Fruit fly (Drosophila melanogaster) whole organism, embryonic: ENCODE results near the gene CCDC53.

Experiments
- Ada2b ChIP-seq: fragments of 200-800 bp; sonication (Bioruptor generic); IDR thresholded peaks from 2 replicates; pipeline ENCODE4 v1.3.6; 2022; ENCODE audit warnings: missing biosample characterization, missing genetic modification characterization
- Atf3 ChIP-seq: fragments of 200-800 bp; sonication (Bioruptor generic); optimal IDR thresholded peaks from 3 replicates; lab custom pipeline; 2016; ENCODE audit warnings: missing biosample characterization, missing genetic modification characterization
- B-H2 ChIP-seq: fragments of 200-800 bp; sonication (Bioruptor generic); optimal IDR thresholded peaks from 2 replicates; lab custom pipeline; 2018; ENCODE audit warnings: missing biosample characterization, mild to moderate bottlenecking, missing genetic modification characterization
- C15 ChIP-seq: fragments of 200-800 bp; sonication (Bioruptor generic); IDR thresholded peaks from 3 replicates; pipeline ENCODE4 v1.3.6; 2022; ENCODE audit warnings: missing biosample characterization, missing genetic modification characterization
- CG10431 ChIP-seq: fragments of 200-800 bp; sonication (Bioruptor generic); optimal IDR thresholded peaks from 3 replicates; lab custom pipeline; 2018; ENCODE audit warnings: missing biosample characterization, mild to moderate bottlenecking, missing genetic modification characterization
- CG11695 ChIP-seq: fragments of 200-800 bp; sonication (Bioruptor generic); IDR thresholded peaks from 3 replicates; pipeline ENCODE4 v1.3.6; 2022; ENCODE audit warnings: missing biosample characterization, missing genetic modification characterization
- CG11696 ChIP-seq: fragments of 200-800 bp; sonication (Bioruptor generic); IDR thresholded peaks from 2 replicates; pipeline ENCODE4 v1.3.6; 2022; ENCODE audit warnings: missing biosample characterization, missing genetic modification characterization
- CG12659 ChIP-seq: fragments of 200-800 bp; sonication (Bioruptor generic); optimal IDR thresholded peaks from 3 replicates; lab custom pipeline; 2017; ENCODE audit warnings: mild to moderate bottlenecking, missing biosample characterization, missing genetic modification reagents, missing genetic modification characterization
- CG13775 ChIP-seq: fragments of 200-800 bp; sonication (Bioruptor generic); optimal IDR thresholded peaks from 3 replicates; lab custom pipeline; 2017; ENCODE audit warnings: missing biosample characterization, mild to moderate bottlenecking, missing genetic modification characterization
- CG17359 ChIP-seq: fragments of 200-800 bp; sonication (Bioruptor generic); optimal IDR thresholded peaks from 3 replicates; lab custom pipeline; 2018; ENCODE audit warnings: missing biosample characterization, mild to moderate bottlenecking, missing genetic modification characterization, moderate library complexity
- CG17612 ChIP-seq: fragments of 200-800 bp; sonication (Bioruptor generic); IDR thresholded peaks from 2 replicates; pipeline ENCODE4 v1.3.6; 2022; ENCODE audit warnings: missing biosample characterization, missing genetic modification characterization
- CG1792 ChIP-seq: fragments of 200-800 bp; sonication (Bioruptor generic); optimal IDR thresholded peaks from 2 replicates; lab custom pipeline; 2016; ENCODE audit warnings: missing biosample characterization, missing genetic modification characterization
- CG18764 ChIP-seq: fragments of 200-800 bp; sonication (Bioruptor generic); optimal IDR thresholded peaks from 3 replicates; lab custom pipeline; 2016; ENCODE audit warnings: missing biosample characterization, missing genetic modification characterization
- CG2120 ChIP-seq: fragments of 200-800 bp; sonication (Bioruptor generic); optimal IDR thresholded peaks from 3 replicates; lab custom pipeline; 2016; ENCODE audit warnings: missing biosample characterization, missing genetic modification characterization
- CG31441 ChIP-seq: fragments of 200-800 bp; sonication (Bioruptor generic); IDR thresholded peaks from 2 replicates; pipeline ENCODE4 v1.3.6; 2022; ENCODE audit warnings: missing biosample characterization, missing genetic modification characterization
- CG3407 ChIP-seq: fragments of 200-800 bp; sonication (Bioruptor generic); optimal IDR thresholded peaks from 2 replicates; lab custom pipeline; 2018; ENCODE audit warnings: missing biosample characterization, mild to moderate bottlenecking, missing genetic modification characterization
- CG3838 ChIP-seq: fragments of 200-800 bp; sonication (Bioruptor generic); optimal IDR thresholded peaks from 3 replicates; lab custom pipeline; 2016; ENCODE audit warnings: missing biosample characterization, missing genetic modification characterization
- CG4424 ChIP-seq: fragments of 200-800 bp; sonication (Bioruptor generic); optimal IDR thresholded peaks from 3 replicates; lab custom pipeline; 2016; ENCODE audit warnings: missing biosample characterization, missing genetic modification characterization
- CG4617 ChIP-seq: fragments of 200-800 bp; sonication (Bioruptor generic); optimal IDR thresholded peaks from 3 replicates; lab custom pipeline; 2016; ENCODE audit warnings: missing biosample characterization, missing genetic modification characterization, borderline replicate concordance
- CG6791 ChIP-seq: fragments of 200-800 bp; sonication (Bioruptor generic); IDR thresholded peaks from 3 replicates; pipeline ENCODE4 v1.3.6; 2022; ENCODE audit warnings: missing biosample characterization, missing genetic modification characterization; ENCODE audit not compliant: partially characterized antibody
- CG6813 ChIP-seq: fragments of 200-800 bp; sonication (Bioruptor generic); optimal IDR thresholded peaks from 2 replicates; lab custom pipeline; 2017; ENCODE audit warnings: missing biosample characterization, missing genetic modification characterization, mild to moderate bottlenecking, moderate library complexity, missing genetic modification reagents
- CG7963 ChIP-seq: fragments of 200-800 bp; sonication (Bioruptor generic); IDR thresholded peaks from 3 replicates; pipeline ENCODE4 v1.3.6; 2022; ENCODE audit warnings: missing biosample characterization, missing genetic modification characterization; ENCODE audit not compliant: partially characterized antibody
- CG8089 ChIP-seq: fragments of 200-800 bp; sonication (Bioruptor generic); optimal IDR thresholded peaks from 3 replicates; lab custom pipeline; 2016; ENCODE audit warnings: missing biosample characterization, missing genetic modification characterization
- CG9797 ChIP-seq: fragments of 200-800 bp; sonication (Bioruptor generic); optimal IDR thresholded peaks from 3 replicates; lab custom pipeline; 2018; ENCODE audit warnings: missing biosample characterization, mild to moderate bottlenecking, missing genetic modification characterization
- CHES-1-like ChIP-seq: fragments of 200-800 bp; sonication (Bioruptor generic); optimal IDR thresholded peaks from 2 replicates; lab custom pipeline; 2016; ENCODE audit warnings: missing biosample characterization, missing genetic modification characterization
- D19A ChIP-seq: fragments of 200-800 bp; optimal IDR thresholded peaks from 3 replicates; lab custom pipeline; 2019; ENCODE audit warnings: missing biosample characterization, mild to moderate bottlenecking, missing genetic modification characterization, moderate library complexity
- Elba2 ChIP-seq: fragments of 200-800 bp; sonication (Bioruptor generic); optimal IDR thresholded peaks from 3 replicates; lab custom pipeline; 2016; ENCODE audit warnings: missing biosample characterization, missing genetic modification characterization
- Fer1 ChIP-seq: fragments of 200-800 bp; sonication (Bioruptor generic); optimal IDR thresholded peaks from 2 replicates; lab custom pipeline; 2017; ENCODE audit warnings: missing biosample characterization, mild to moderate bottlenecking, missing genetic modification characterization
- MBD-R2 ChIP-seq: fragments of 200-800 bp; sonication (Bioruptor generic); IDR thresholded peaks from 2 replicates; pipeline ENCODE4 v1.3.6; 2022; ENCODE audit warnings: missing biosample characterization, missing genetic modification characterization
- NC2α ChIP-seq: fragments of 200-800 bp; sonication (Bioruptor generic); optimal IDR thresholded peaks from 2 replicates; lab custom pipeline; 2016; ENCODE audit warnings: missing biosample characterization, missing genetic modification characterization
- NK7.1 ChIP-seq: fragments of 200-800 bp; sonication (Bioruptor generic); optimal IDR thresholded peaks from 3 replicates; lab custom pipeline; 2016; ENCODE audit warnings: missing biosample characterization, missing genetic modification characterization
- Ravus ChIP-seq: fragments of 200-800 bp; sonication (Bioruptor generic); IDR thresholded peaks from 2 replicates; pipeline ENCODE4 v1.3.6; 2022; ENCODE audit warnings: missing biosample characterization, missing genetic modification characterization
- Sin3A ChIP-seq: fragments of >200 bp; optimal IDR thresholded peaks from 2 replicates; lab custom pipeline; 2018
- Six4 ChIP-seq: fragments of 200-800 bp; sonication (Bioruptor generic); optimal IDR thresholded peaks from 2 replicates; lab custom pipeline; 2016; ENCODE audit warnings: missing biosample characterization, missing genetic modification characterization
- Trl ChIP-seq, 3 experiments: fragments of >200 bp in 2 of 3; fragments of 200-800 bp in 1 of 3; sonication (Bioruptor generic) in 1 of 3; optimal IDR thresholded peaks; 2 replicates in 1 of 3; 3 replicates in 2 of 3; lab custom pipeline; 2016 to 2017; ENCODE audit warnings: missing biosample characterization in 1 of 3, missing genetic modification characterization in 1 of 3
- bbx ChIP-seq: fragments of 200-800 bp; sonication (Bioruptor generic); IDR thresholded peaks from 2 replicates; pipeline ENCODE4 v1.3.6; 2022; ENCODE audit warnings: missing biosample characterization, missing genetic modification characterization; ENCODE audit not compliant: partially characterized antibody
- chn ChIP-seq: fragments of 200-800 bp; sonication (Bioruptor generic); optimal IDR thresholded peaks from 2 replicates; lab custom pipeline; 2016; ENCODE audit warnings: missing biosample characterization, missing genetic modification characterization
- corto ChIP-seq: fragments of 200-800 bp; sonication (Bioruptor generic); optimal IDR thresholded peaks from 2 replicates; lab custom pipeline; 2016; ENCODE audit warnings: missing biosample characterization, mild to moderate bottlenecking, missing genetic modification characterization, moderate library complexity
- croc ChIP-seq: fragments of 200-800 bp; sonication (Bioruptor generic); conservative IDR thresholded peaks from 3 replicates; pipeline ENCODE4 v1.3.6; 2022; ENCODE audit warnings: missing biosample characterization, missing genetic modification characterization
- disco-r ChIP-seq: fragments of 200-800 bp; sonication (Bioruptor generic); optimal IDR thresholded peaks from 2 replicates; lab custom pipeline; 2016; ENCODE audit warnings: missing biosample characterization, missing genetic modification characterization
- exex ChIP-seq: fragments of 200-800 bp; sonication (Bioruptor generic); optimal IDR thresholded peaks from 4 replicates; lab custom pipeline; 2018; ENCODE audit warnings: missing biosample characterization, mild to moderate bottlenecking, missing genetic modification characterization, moderate library complexity
- her ChIP-seq: fragments of 200-800 bp; sonication (Bioruptor generic); optimal IDR thresholded peaks from 2 replicates; lab custom pipeline; 2016; ENCODE audit warnings: missing biosample characterization, missing genetic modification characterization
- hkb ChIP-seq, 2 experiments: fragments of 200-800 bp in 1 of 2; fragments of >200 bp in 1 of 2; sonication (Bioruptor generic) in 1 of 2; IDR thresholded peaks in 1 of 2; optimal IDR thresholded peaks in 1 of 2; 2 replicates each; pipeline versions ENCODE4 v1.3.6 to Lab custom; 2017 to 2022; ENCODE audit warnings: missing biosample characterization in 1 of 2, missing genetic modification characterization in 1 of 2
- nerfin-1 ChIP-seq: fragments of 200-800 bp; sonication (Bioruptor generic); optimal IDR thresholded peaks from 3 replicates; lab custom pipeline; 2019; ENCODE audit warnings: missing biosample characterization, mild to moderate bottlenecking, missing genetic modification characterization, moderate library complexity
- phol ChIP-seq: fragments of 200-800 bp; sonication (Bioruptor generic); optimal IDR thresholded peaks from 3 replicates; lab custom pipeline; 2018; ENCODE audit warnings: missing biosample characterization, mild to moderate bottlenecking, missing genetic modification characterization, moderate library complexity
- schlank ChIP-seq: fragments of 200-800 bp; sonication (Bioruptor generic); optimal IDR thresholded peaks from 2 replicates; lab custom pipeline; 2018; ENCODE audit warnings: missing biosample characterization, mild to moderate bottlenecking, missing genetic modification characterization
- sna ChIP-seq: fragments of 200-800 bp; sonication (Bioruptor generic); IDR thresholded peaks from 2 replicates; pipeline ENCODE4 v1.3.6; 2022; ENCODE audit warnings: missing biosample characterization, missing genetic modification characterization; ENCODE audit not compliant: partially characterized antibody
- sr ChIP-seq: fragments of 200-800 bp; sonication (Bioruptor generic); IDR thresholded peaks from 3 replicates; pipeline ENCODE4 v1.3.6; 2022; ENCODE audit warnings: missing biosample characterization, missing genetic modification characterization
- toy ChIP-seq: fragments of 200-800 bp; sonication (Bioruptor generic); IDR thresholded peaks from 2 replicates; pipeline ENCODE4 v1.3.6; 2022; ENCODE audit warnings: missing biosample characterization, missing genetic modification characterization
- wdn ChIP-seq: fragments of 200-800 bp; sonication (Bioruptor generic); IDR thresholded peaks from 2 replicates; pipeline ENCODE4 v1.3.6; 2022; ENCODE audit warnings: missing biosample characterization, missing genetic modification characterization
- zf30C ChIP-seq: fragments of 200-800 bp; sonication (Bioruptor generic); optimal IDR thresholded peaks from 3 replicates; lab custom pipeline; 2018; ENCODE audit warnings: missing biosample characterization, mild to moderate bottlenecking, missing genetic modification characterization

CCDC53 gene

DNA sequence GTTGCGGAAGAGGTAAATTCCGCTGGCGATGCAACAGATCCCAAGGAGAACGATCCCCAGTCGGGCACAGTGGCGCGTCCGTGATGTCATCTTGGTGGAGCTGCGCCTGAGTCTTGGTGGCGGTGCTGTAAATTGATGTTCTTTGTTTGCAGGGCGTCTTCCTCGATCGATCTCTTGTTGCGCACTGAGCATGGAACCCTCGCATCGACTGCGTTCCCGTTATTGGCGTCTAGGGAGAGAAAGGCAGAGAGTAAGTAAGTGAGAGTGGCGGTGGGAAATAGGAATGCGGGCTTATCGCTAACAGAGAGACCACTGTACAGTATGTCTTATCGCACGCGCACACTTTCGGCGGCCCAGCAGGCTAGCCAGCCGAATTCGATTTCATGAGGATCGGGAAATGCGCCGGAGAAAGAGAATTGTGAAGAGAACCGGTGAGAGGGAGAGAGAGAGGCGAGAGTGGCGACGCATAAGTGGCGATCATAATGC, 49.5 kb upstream of the CCDC53 start (continued):
- no peak for TF ChIP-seq nerfin-1 (tag; lab: Kevin White, UChicago)
- TF ChIP-seq C15, result no peak
- no peak for TF ChIP-seq sr
- peak; percentile 48 for TF ChIP-seq D19A (tag; lab: Kevin White, UChicago)
- no peak for TF ChIP-seq CG9797
- no peak for TF ChIP-seq her (GFP tag; lab: Kevin White, UChicago)
- no peak for TF ChIP-seq Elba2 (GFP tag; lab: Kevin White, UChicago)
- TF ChIP-seq exex (tag; lab: Kevin White, UChicago), result peak; percentile 36
- TF ChIP-seq corto (GFP tag; lab: Kevin White, UChicago), result no peak
- TF ChIP-seq CG8089 (GFP tag; lab: Kevin White, UChicago), result no peak
- peak; percentile 17; the same call in 1 of the 2 replicates for TF ChIP-seq bbx (GFP tag; lab: Robert Waterston, UW)
- TF ChIP-seq CG31441 (GFP tag; lab: Robert Waterston, UW), result no peak
- no peak for TF ChIP-seq toy (GFP tag; lab: Robert Waterston, UW)
- no peak for TF ChIP-seq zf30C (GFP tag; lab: Kevin White, UChicago)
- no peak for TF ChIP-seq chn (GFP tag; lab: Kevin White, UChicago)
- no peak for TF ChIP-seq phol (tag; lab: Kevin White, UChicago)
- no peak for TF ChIP-seq CG4617 (GFP tag; lab: Kevin White, UChicago)
- no peak for TF ChIP-seq Atf3 (GFP tag; lab: Kevin White, UChicago)
- no peak for TF ChIP-seq NC2α
- TF ChIP-seq Six4 (GFP tag; lab: Kevin White, UChicago), result no peak
- no peak for TF ChIP-seq B-H2 (GFP tag; lab: Kevin White, UChicago)
- no peak for TF ChIP-seq hkb (optimal IDR thresholded peaks at IDR 0.05; lab: Kevin White, UChicago)
- no peak for TF ChIP-seq hkb (GFP tag; IDR thresholded peaks at IDR 0.05; lab: Robert Waterston, UW)
- no peak for TF ChIP-seq CG12659
- no peak for TF ChIP-seq Ada2b (GFP tag; lab: Robert Waterston, UW)
- TF ChIP-seq CG6791 (GFP tag; lab: Robert Waterston, UW), result peak; percentile 46; the same call in 2 of the 3 replicates
- TF ChIP-seq CG17359 (tag; lab: Kevin White, UChicago), result no peak
- TF ChIP-seq CHES-1-like (GFP tag; lab: Kevin White, UChicago), result no peak
- no peak for TF ChIP-seq Sin3A (lab: Kevin White, UChicago)
- TF ChIP-seq CG10431 (GFP tag; lab: Kevin White, UChicago), result no peak
- TF ChIP-seq sna (GFP tag; lab: Robert Waterston, UW), result peak; percentile 46; the same call in 1 of the 2 replicates
- no peak for TF ChIP-seq Ravus (GFP tag; lab: Robert Waterston, UW)
- TF ChIP-seq croc (GFP tag; lab: Robert Waterston, UW), result no peak
- TF ChIP-seq Trl (optimal IDR thresholded peaks at IDR 0.05; lab: Kevin White, UChicago), result peak; percentile 85 to 87
- peak; percentile 0 for TF ChIP-seq Trl (GFP tag; optimal IDR thresholded peaks at IDR 0.05; lab: Kevin White, UChicago)
- TF ChIP-seq CG6813 (GFP tag; lab: Kevin White, UChicago), result no peak
- no peak for TF ChIP-seq CG4424 (GFP tag; lab: Kevin White, UChicago)
- TF ChIP-seq disco-r (GFP tag; lab: Kevin White, UChicago), result no peak
- TF ChIP-seq Fer1 (GFP tag; lab: Kevin White, UChicago), result no peak
- no peak for TF ChIP-seq CG17612 (GFP tag; lab: Robert Waterston, UW)
- TF ChIP-seq MBD-R2, result no peak
- no peak for TF ChIP-seq CG11695 (GFP tag; lab: Robert Waterston, UW)
- TF ChIP-seq CG3838 (GFP tag; lab: Kevin White, UChicago), result no peak
- no peak for TF ChIP-seq CG3407 (GFP tag; lab: Kevin White, UChicago)
- TF ChIP-seq CG18764 (GFP tag; lab: Kevin White, UChicago), result no peak
- TF ChIP-seq NK7.1, result no peak
- TF ChIP-seq CG1792, result no peak
- no peak for TF ChIP-seq schlank (tag; lab: Kevin White, UChicago)
- TF ChIP-seq CG11696, result no peak
- no peak for TF ChIP-seq CG13775 (GFP tag; lab: Kevin White, UChicago)
- no peak for TF ChIP-seq wdn
- 0 out of 3 replicates have a peak, but pooled peaks have one; percentile 24 for TF ChIP-seq CG7963 (GFP tag; lab: Robert Waterston, UW)
- TF ChIP-seq CG2120 (GFP tag; lab: Kevin White, UChicago), result no peak
